Fruit fly (Drosophila melanogaster): ENCODE measurements around the gene CG7083.

Gene CG7083

DNA sequence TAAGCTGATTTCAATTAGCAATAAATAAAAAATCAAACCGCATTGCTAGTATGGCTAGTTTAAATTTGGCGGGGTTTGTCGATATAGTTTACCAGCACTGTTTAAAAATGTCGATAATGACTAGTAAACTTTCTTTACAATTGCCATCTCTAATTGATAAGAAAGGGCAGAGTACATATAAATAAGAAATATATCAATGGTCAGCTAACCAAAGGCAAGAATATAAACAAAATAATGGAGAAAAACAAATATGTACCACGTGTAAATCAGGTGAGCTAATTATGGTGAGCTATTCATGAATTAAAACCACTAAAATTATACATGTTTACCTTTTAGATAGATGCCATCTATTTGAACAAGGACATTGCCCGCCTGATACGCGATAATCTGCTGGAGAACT, 1.7 kb upstream of the CG7083 start, which contains the start of gene Pex2 (continued):
- TF ChIP-seq crc (GFP tag; optimal IDR thresholded peaks at IDR 0.05) (peak; percentile 27), Drgx (GFP tag; IDR thresholded peaks at IDR 0.05) (0 out of 2 replicates have a peak, but pooled peaks have one; percentile 23), CG10366 (GFP tag; IDR thresholded peaks at IDR 0.05) (no peak), CG3995 (GFP tag; optimal IDR thresholded peaks at IDR 0.05) (no peak), seq (GFP tag; IDR thresholded peaks at IDR 0.05) (no peak), pros (GFP tag; optimal IDR thresholded peaks at IDR 0.05) (no peak), CG11398 (GFP tag; optimal IDR thresholded peaks at IDR 0.05) (no peak), CG18262 (tag; optimal IDR thresholded peaks at IDR 0.05) (no peak), CG9215 (GFP tag; IDR thresholded peaks at IDR 0.05) (no peak), sens-2 (GFP tag; IDR thresholded peaks at IDR 0.05) (no peak), kay (GFP tag; optimal IDR thresholded peaks at IDR 0.05) (no peak), jumu (GFP tag; optimal IDR thresholded peaks at IDR 0.05) (no peak), CG16815 (GFP tag; optimal IDR thresholded peaks at IDR 0.05) (no peak), Asciz (GFP tag; optimal IDR thresholded peaks at IDR 0.05) (no peak), CG32767 (GFP tag; IDR thresholded peaks at IDR 0.05) (0 out of 2 replicates have a peak, but pooled peaks have one; percentile 14), hth (optimal IDR thresholded peaks at IDR 0.05) (no peak), wdn (GFP tag; IDR thresholded peaks at IDR 0.05) (no peak), lilli (GFP tag; optimal IDR thresholded peaks at IDR 0.05) (peak; percentile 25), pb (GFP tag; optimal IDR thresholded peaks at IDR 0.05) (no peak), Vsx1 (GFP tag; optimal IDR thresholded peaks at IDR 0.05) (peak; percentile 2), CG11085 (GFP tag; IDR thresholded peaks at IDR 0.05) (no peak), Kr (GFP tag; optimal IDR thresholded peaks at IDR 0.05) (no peak), Dbx (GFP tag; IDR thresholded peaks at IDR 0.05) (no peak), Doc3 (GFP tag; IDR thresholded peaks at IDR 0.05; ENCODE audit: partially characterized antibody) (0 out of 3 replicates have a peak, but pooled peaks have one; percentile 21), Med (GFP tag) (peak; percentile 84), Usf (GFP tag; optimal IDR thresholded peaks at IDR 0.05) (no peak), CG2712 (tag; optimal IDR thresholded peaks at IDR 0.05) (peak; percentile 5), sob (GFP tag; IDR thresholded peaks at IDR 0.05) (peak; percentile 8; the same call in 1 of the 2 replicates), Hsf (GFP tag; optimal IDR thresholded peaks at IDR 0.05) (no peak), Bgb (GFP tag; IDR thresholded peaks at IDR 0.05; ENCODE audit: partially characterized antibody) (peak; percentile 28; the same call in 1 of the 2 replicates), Xbp1 (GFP tag; optimal IDR thresholded peaks at IDR 0.05) (no peak), CG7987 (GFP tag; optimal IDR thresholded peaks at IDR 0.05) (no peak), C15 (GFP tag; IDR thresholded peaks at IDR 0.05) (no peak), CG13123 (GFP tag; optimal IDR thresholded peaks at IDR 0.05) (no peak), CG1603 (tag; optimal IDR thresholded peaks at IDR 0.05) (peak; percentile 58), CG2116 (GFP tag; optimal IDR thresholded peaks at IDR 0.05) (peak; percentile 73), HmgZ (tag; optimal IDR thresholded peaks at IDR 0.05) (peak; percentile 76), Hmr (GFP tag; optimal IDR thresholded peaks at IDR 0.05) (peak; percentile 33), CG6175 (GFP tag; IDR thresholded peaks at IDR 0.05) (no peak), CG12155 (GFP tag; optimal IDR thresholded peaks at IDR 0.05) (peak; percentile 48), CG33557 (GFP tag; optimal IDR thresholded peaks at IDR 0.05) (no peak), Side (GFP tag; optimal IDR thresholded peaks at IDR 0.05) (no peak), fd96Cb (tag; optimal IDR thresholded peaks at IDR 0.05) (no peak), CG32532 (GFP tag; IDR thresholded peaks at IDR 0.05) (no peak), CG8924 (tag; optimal IDR thresholded peaks at IDR 0.05) (no peak), CG17328 (GFP tag; IDR thresholded peaks at IDR 0.05) (no peak), Lhr (GFP tag; optimal IDR thresholded peaks at IDR 0.05) (no peak), gfzf (GFP tag; optimal IDR thresholded peaks at IDR 0.05) (peak; percentile 8), gcm (GFP tag; optimal IDR thresholded peaks at IDR 0.05) (peak; percentile 15), HHEX (GFP tag; optimal IDR thresholded peaks at IDR 0.05) (no peak), CG14710 (tag; optimal IDR thresholded peaks at IDR 0.05) (peak; percentile 66), Dad (GFP tag; optimal IDR thresholded peaks at IDR 0.05) (no peak)

All from whole organism, embryonic.